Worm (Caenorhabditis elegans): ENCODE data around the gene rpl-39.

rpl-39 gene

DNA sequence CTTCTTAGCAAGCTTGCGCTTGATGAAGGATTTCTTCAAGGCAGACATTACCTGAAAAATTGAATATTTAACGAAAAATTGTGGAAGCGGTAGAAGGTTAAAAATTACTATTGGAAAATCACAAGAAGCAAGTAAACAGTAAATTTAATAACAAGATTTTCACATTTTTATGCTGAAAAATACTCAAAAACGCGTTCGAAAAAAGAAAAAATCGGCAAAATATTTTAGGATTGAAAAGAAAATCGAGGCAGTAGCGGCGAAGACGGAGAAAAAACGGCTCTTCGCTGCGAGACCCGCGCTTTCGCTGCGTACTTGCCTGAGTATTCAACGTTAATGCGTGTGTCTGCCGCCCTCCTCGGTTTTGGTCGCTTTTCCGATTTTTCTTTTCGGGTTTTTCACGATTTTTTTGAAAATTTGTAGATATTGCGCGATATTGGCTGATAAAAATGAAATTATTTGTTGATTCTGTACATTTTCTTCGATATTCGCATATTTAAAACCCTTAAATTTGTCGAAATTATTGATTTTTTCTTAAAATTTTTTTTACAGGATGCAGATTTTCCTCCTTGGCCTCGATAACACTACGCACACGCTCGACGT is at the start of gene rpl-39, which contains the start of gene rps-30:
rpl-39 (minus strand) TSS at position 51 of the 600 bp plus-strand sequence.
rps-30 (plus strand) TSS at position 550 of the 600 bp plus-strand sequence.
- TF ChIP-seq ceh-28 (tag; optimal IDR thresholded peaks at IDR 0.05) = peak; percentile 43
- TF ChIP-seq jun-1 (tag; optimal IDR thresholded peaks at IDR 0.05) = peak; percentile 66
- peak; percentile 91 for TF ChIP-seq R02D3.7 (tag; optimal IDR thresholded peaks at IDR 0.05)
- TF ChIP-seq nfya-1 (tag; optimal IDR thresholded peaks at IDR 0.05; ENCODE audit: insufficient read depth) = peak; percentile 92
- TF ChIP-seq elt-1 (tag; optimal IDR thresholded peaks at IDR 0.05) = peak; percentile 25
- TF ChIP-seq ceh-9 (tag; optimal IDR thresholded peaks at IDR 0.05) = no peak
- TF ChIP-seq skn-1 (tag; optimal IDR thresholded peaks at IDR 0.05) = peak; percentile 73
- no peak for TF ChIP-seq mml-1 (tag; optimal IDR thresholded peaks at IDR 0.05)
- TF ChIP-seq ZK546.5 (tag; optimal IDR thresholded peaks at IDR 0.05) = no peak
- TF ChIP-seq nhr-77 (tag; optimal IDR thresholded peaks at IDR 0.05) = peak; percentile 54
- no peak for TF ChIP-seq aly-2 (tag; optimal IDR thresholded peaks at IDR 0.05)
- TF ChIP-seq ztf-11 (tag; optimal IDR thresholded peaks at IDR 0.05) = no peak
- TF ChIP-seq fkh-10 (GFP tag; optimal IDR thresholded peaks at IDR 0.05) = peak; percentile 19
- TF ChIP-seq pha-4 (tag; optimal IDR thresholded peaks at IDR 0.05) = peak; percentile 94
- TF ChIP-seq snpc-4 (tag; optimal IDR thresholded peaks at IDR 0.05) = peak; percentile 62
- TF ChIP-seq ceh-82 (tag; optimal IDR thresholded peaks at IDR 0.05) = peak; percentile 77
- TF ChIP-seq lsy-12 (tag; optimal IDR thresholded peaks at IDR 0.05) = peak; percentile 70
- TF ChIP-seq hmg-11 (tag; optimal IDR thresholded peaks at IDR 0.05) = peak; percentile 89
- TF ChIP-seq nhr-12 (tag; optimal IDR thresholded peaks at IDR 0.05) = no peak
- peak; percentile 65 for TF ChIP-seq elt-2 (tag; optimal IDR thresholded peaks at IDR 0.05)
- TF ChIP-seq daf-12 (tag; optimal IDR thresholded peaks at IDR 0.05) = no peak
- peak; percentile 88 for TF ChIP-seq nhr-25 (tag; optimal IDR thresholded peaks at IDR 0.05)
- peak in 1 of 3 experiments; percentile 77 for TF ChIP-seq elt-3 (tag; optimal IDR thresholded peaks at IDR 0.05)
- TF ChIP-seq fos-1 (tag; optimal IDR thresholded peaks at IDR 0.05) = no peak
- no peak for TF ChIP-seq unc-39 (tag; optimal IDR thresholded peaks at IDR 0.05)
- no peak for TF ChIP-seq egl-5 (tag; optimal IDR thresholded peaks at IDR 0.05)
- TF ChIP-seq nhr-237 (tag; optimal IDR thresholded peaks at IDR 0.05) = no peak
- no peak for TF ChIP-seq nhr-76 (tag; optimal IDR thresholded peaks at IDR 0.05)
- TF ChIP-seq nhr-23 (tag; optimal IDR thresholded peaks at IDR 0.05) = peak; percentile 88
- TF ChIP-seq egl-27 (tag; optimal IDR thresholded peaks at IDR 0.05) = no peak
- no peak for TF ChIP-seq ztf-4 (tag; optimal IDR thresholded peaks at IDR 0.05)
- TF ChIP-seq nhr-11 (tag; optimal IDR thresholded peaks at IDR 0.05) = peak; percentile 53
- TF ChIP-seq lin-39 (tag; optimal IDR thresholded peaks at IDR 0.05) = peak; percentile 93
- TF ChIP-seq unc-62 (GFP tag; optimal IDR thresholded peaks at IDR 0.05) = no peak
- TF ChIP-seq fkh-2 (tag; optimal IDR thresholded peaks at IDR 0.05) = no peak
- peak; percentile 59 for TF ChIP-seq ama-1 (optimal IDR thresholded peaks at IDR 0.05)
- TF ChIP-seq eor-1 (tag; optimal IDR thresholded peaks at IDR 0.05) = no peak
- TF ChIP-seq tbx-2 (tag; optimal IDR thresholded peaks at IDR 0.05) = peak; percentile 41
- TF ChIP-seq mdl-1 (tag; optimal IDR thresholded peaks at IDR 0.05) = no peak
- TF ChIP-seq ceh-16 (tag; optimal IDR thresholded peaks at IDR 0.05) = no peak
- no peak for TF ChIP-seq sea-2 (GFP tag; optimal IDR thresholded peaks at IDR 0.05)
- peak; percentile 69 for TF ChIP-seq pqm-1 (tag; optimal IDR thresholded peaks at IDR 0.05)
- no peak for TF ChIP-seq nhr-28 (tag; optimal IDR thresholded peaks at IDR 0.05)
- no peak for TF ChIP-seq nhr-67 (tag; optimal IDR thresholded peaks at IDR 0.05)
- TF ChIP-seq lin-15B (tag; optimal IDR thresholded peaks at IDR 0.05) = peak; percentile 91
- no peak for TF ChIP-seq zag-1 (tag; optimal IDR thresholded peaks at IDR 0.05)
- TF ChIP-seq nhr-43 (tag; optimal IDR thresholded peaks at IDR 0.05; ENCODE audit: poor library complexity, severe bottlenecking) = peak; percentile 49
